Worm (Caenorhabditis elegans): ENCODE data around the gene dnj-25.

The dnj-25 gene

ce11 chrV:20752609-20753102 lies 8.5 kb upstream of the dnj-25 start, which contains the start of gene pha-4 (continued):
- TF ChIP-seq F44E2.7 (GFP tag; IDR thresholded peaks at IDR 0.05) (no peak), dmd-8 (GFP tag; IDR thresholded peaks at IDR 0.05) (no peak), madf-9 (GFP tag; conservative IDR thresholded peaks at IDR 0.05) (no peak), Y105C5A.15 (GFP tag; IDR thresholded peaks at IDR 0.05) (no peak), nhr-102 (tag; optimal IDR thresholded peaks at IDR 0.05) (peak; percentile 32), mep-1 (tag; optimal IDR thresholded peaks at IDR 0.05) (peak; percentile 52), lin-39 (tag; optimal IDR thresholded peaks at IDR 0.05) (no peak), madf-5 (GFP tag; IDR thresholded peaks at IDR 0.05) (no peak), daf-8 (GFP tag; IDR thresholded peaks at IDR 0.05) (no peak), lin-29 (GFP tag; IDR thresholded peaks at IDR 0.05) (no peak), zag-1 (tag; optimal IDR thresholded peaks at IDR 0.05) (no peak), spr-3 (GFP tag; optimal IDR thresholded peaks at IDR 0.05) (no peak), set-16 (GFP tag; IDR thresholded peaks at IDR 0.05) (peak; percentile 43), F49E8.2 (tag; optimal IDR thresholded peaks at IDR 0.05; ENCODE audit: borderline replicate concordance) (no peak), zfp-3 (GFP tag; conservative IDR thresholded peaks at IDR 0.05) (no peak), Y75B8A.6 (GFP tag; IDR thresholded peaks at IDR 0.05) (no peak), aha-1 (tag) (peak; percentile 23), mxl-2 (GFP tag; conservative IDR thresholded peaks at IDR 0.05) (no peak), fkh-10 (GFP tag; optimal IDR thresholded peaks at IDR 0.05) (no peak), mxl-3 (GFP tag; optimal IDR thresholded peaks at IDR 0.05) (peak; percentile 76), ceh-62 (tag; optimal IDR thresholded peaks at IDR 0.05) (no peak), nhr-6 (tag; optimal IDR thresholded peaks at IDR 0.05) (peak; percentile 65), arid-1 (GFP tag; conservative IDR thresholded peaks at IDR 0.05) (no peak), F37D6.2 (tag; optimal IDR thresholded peaks at IDR 0.05) (no peak), dve-1 (tag; optimal IDR thresholded peaks at IDR 0.05; ENCODE audit: insufficient read depth) (peak; percentile 79), R02D3.7 (tag; optimal IDR thresholded peaks at IDR 0.05) (no peak), jun-1 (tag; optimal IDR thresholded peaks at IDR 0.05) (no peak), attf-4 (tag; optimal IDR thresholded peaks at IDR 0.05) (no peak), zip-11 (GFP tag; IDR thresholded peaks at IDR 0.05) (no peak), duxl-1 (tag; optimal IDR thresholded peaks at IDR 0.05; ENCODE audit: poor library complexity) (no peak), nhr-11 (tag; optimal IDR thresholded peaks at IDR 0.05) (no peak), gei-8 (GFP tag; optimal IDR thresholded peaks at IDR 0.05) (no peak), T20F7.1 (GFP tag; optimal IDR thresholded peaks at IDR 0.05) (no peak), lim-7 (GFP tag; IDR thresholded peaks at IDR 0.05) (no peak)

- TF ChIP-seq nhr-42 (GFP tag; IDR thresholded peaks at IDR 0.05) (no peak), nhr-28 (tag; optimal IDR thresholded peaks at IDR 0.05) (peak; percentile 6), ceh-82 (tag; optimal IDR thresholded peaks at IDR 0.05) (no peak), nhr-25 (tag; optimal IDR thresholded peaks at IDR 0.05; ENCODE audit: borderline replicate concordance, insufficient read depth) (no peak), saeg-2 (GFP tag; IDR thresholded peaks at IDR 0.05) (no peak), lir-3 (tag; optimal IDR thresholded peaks at IDR 0.05) (no peak), madf-5 (GFP tag; IDR thresholded peaks at IDR 0.05) (no peak), F49E8.2 (tag; optimal IDR thresholded peaks at IDR 0.05; ENCODE audit: borderline replicate concordance) (no peak), F37D6.2 (tag; optimal IDR thresholded peaks at IDR 0.05) (no peak), nhr-11 (tag; optimal IDR thresholded peaks at IDR 0.05) (no peak), nhr-48 (tag; optimal IDR thresholded peaks at IDR 0.05) (no peak), ceh-44 (GFP tag; IDR thresholded peaks at IDR 0.05) (no peak), pha-4 (GFP tag; IDR thresholded peaks at IDR 0.05) (no peak), pha-4 (tag; optimal IDR thresholded peaks at IDR 0.05) (peak; percentile 100)
Measured at ce11 chrV:20749098-20749497, 5.0 kb upstream of the dnj-25 start.

Measured in whole organism, L4 larva.